Worm (Caenorhabditis elegans) whole organism, L2 larva: Measurements from ENCODE around the gene perm-3.

ENCODE experiments used
- aly-2 ChIP-seq: fragments of 150-350 bp; optimal IDR thresholded peaks from 2 replicates; lab custom pipeline; 2014; ENCODE audit warnings: missing biosample characterization, missing genetic modification characterization
- mab-5 ChIP-seq: fragments of 150-350 bp; optimal IDR thresholded peaks from 2 replicates; lab custom pipeline; 2014; ENCODE audit warnings: missing biosample characterization, missing genetic modification characterization
- nhr-11 ChIP-seq: fragments of 150-350 bp; optimal IDR thresholded peaks from 2 replicates; lab custom pipeline; 2014; ENCODE audit warnings: missing biosample characterization, missing genetic modification characterization
- snpc-4 ChIP-seq: fragments of 150-350 bp; optimal IDR thresholded peaks from 2 replicates; lab custom pipeline; 2014; ENCODE audit warnings: missing biosample characterization, missing genetic modification characterization

- TF ChIP-seq mab-5 (tag; lab: Kevin White, UChicago) (no peak), snpc-4 (no peak), nhr-11 (tag; lab: Kevin White, UChicago) (no peak), aly-2 (no peak)
Observed at ce11 chrIV:5377062-5377461, 17.5 kb downstream of the perm-3 start, which contains the start of gene elo-5.
